Fruit fly (Drosophila melanogaster) whole organism, prepupa: ENCODE data around the gene Drs.

ENCODE experiments used
- Blimp-1 ChIP-seq: fragments of 200-800 bp; sonication (Bioruptor generic); optimal IDR thresholded peaks from 3 replicates; lab custom pipeline; 2017; ENCODE audit warnings: missing biosample characterization, missing genetic modification characterization, mild to moderate bottlenecking, moderate library complexity, missing genetic modification reagents
- CG10669 ChIP-seq: fragments of 200-800 bp; sonication (Bioruptor generic); optimal IDR thresholded peaks from 3 replicates; lab custom pipeline; 2018; ENCODE audit warnings: missing biosample characterization, mild to moderate bottlenecking, missing genetic modification characterization, moderate library complexity
- CG11294 ChIP-seq: fragments of 200-800 bp; sonication (Bioruptor generic); IDR thresholded peaks from 2 replicates; pipeline ENCODE4 v1.3.6; 2022; ENCODE audit warnings: missing biosample characterization, missing genetic modification characterization
- CG11762 ChIP-seq: fragments of 200-800 bp; sonication (Bioruptor generic); optimal IDR thresholded peaks from 3 replicates; lab custom pipeline; 2016; ENCODE audit warnings: missing biosample characterization, missing genetic modification characterization; ENCODE audit not compliant: insufficient read depth
- CG11902 ChIP-seq: fragments of 200-800 bp; sonication (Bioruptor generic); optimal IDR thresholded peaks from 3 replicates; lab custom pipeline; 2016; ENCODE audit warnings: missing biosample characterization, missing genetic modification characterization
- CG15336 ChIP-seq: fragments of 200-800 bp; sonication (Bioruptor generic); IDR thresholded peaks from 2 replicates; pipeline ENCODE4 v1.3.6; 2022; ENCODE audit warnings: missing biosample characterization, missing genetic modification characterization
- CG1621 ChIP-seq: fragments of 200-800 bp; sonication (Bioruptor generic); optimal IDR thresholded peaks from 3 replicates; lab custom pipeline; 2018; ENCODE audit warnings: missing biosample characterization, mild to moderate bottlenecking, missing genetic modification characterization
- CG31627 ChIP-seq: fragments of 200-800 bp; sonication (Bioruptor generic); optimal IDR thresholded peaks from 3 replicates; lab custom pipeline; 2016; ENCODE audit warnings: missing biosample characterization, missing genetic modification characterization
- CG32006 ChIP-seq: fragments of 200-800 bp; sonication (Bioruptor generic); optimal IDR thresholded peaks from 3 replicates; lab custom pipeline; 2017; ENCODE audit warnings: missing biosample characterization, mild to moderate bottlenecking, missing genetic modification characterization
- CG34406 ChIP-seq: fragments of 200-800 bp; sonication (Bioruptor generic); optimal IDR thresholded peaks from 3 replicates; lab custom pipeline; 2016; ENCODE audit warnings: missing biosample characterization, missing genetic modification characterization
- CG3919 ChIP-seq: fragments of 200-800 bp; sonication (Bioruptor generic); optimal IDR thresholded peaks from 3 replicates; lab custom pipeline; 2016; ENCODE audit warnings: missing biosample characterization, missing genetic modification characterization
- CG4318 ChIP-seq: fragments of 200-800 bp; sonication (Bioruptor generic); optimal IDR thresholded peaks from 3 replicates; lab custom pipeline; 2017; ENCODE audit warnings: missing biosample characterization, mild to moderate bottlenecking, missing genetic modification characterization
- CG6163 ChIP-seq: fragments of 200-800 bp; sonication (Bioruptor generic); IDR thresholded peaks from 3 replicates; pipeline ENCODE4 v1.3.6; 2022; ENCODE audit warnings: missing biosample characterization, missing genetic modification characterization
- CG6276 ChIP-seq: fragments of 200-800 bp; sonication (Bioruptor generic); optimal IDR thresholded peaks from 2 replicates; lab custom pipeline; 2017; ENCODE audit warnings: missing biosample characterization, mild to moderate bottlenecking, missing genetic modification characterization
- CG6792 ChIP-seq: fragments of 200-800 bp; sonication (Bioruptor generic); optimal IDR thresholded peaks from 3 replicates; lab custom pipeline; 2016; ENCODE audit warnings: missing biosample characterization, missing genetic modification characterization
- CG6808 ChIP-seq: fragments of 200-800 bp; sonication (Bioruptor generic); optimal IDR thresholded peaks from 3 replicates; lab custom pipeline; 2017; ENCODE audit warnings: missing biosample characterization, missing genetic modification characterization, mild to moderate bottlenecking, moderate library complexity, missing genetic modification reagents
- CG6854 ChIP-seq: fragments of 200-800 bp; sonication (Bioruptor generic); optimal IDR thresholded peaks from 2 replicates; lab custom pipeline; 2017; ENCODE audit warnings: missing biosample characterization, mild to moderate bottlenecking, missing genetic modification characterization
- CG7368 ChIP-seq: fragments of 200-800 bp; sonication (Bioruptor generic); optimal IDR thresholded peaks from 3 replicates; lab custom pipeline; 2016; ENCODE audit warnings: missing biosample characterization, missing genetic modification characterization
- CG8119 ChIP-seq: fragments of 200-800 bp; sonication (Bioruptor generic); IDR thresholded peaks from 3 replicates; pipeline ENCODE4 v1.3.6; 2022; ENCODE audit warnings: missing biosample characterization, missing genetic modification characterization
- CG8319 ChIP-seq: fragments of 200-800 bp; sonication (Bioruptor generic); optimal IDR thresholded peaks from 3 replicates; lab custom pipeline; 2016; ENCODE audit warnings: missing biosample characterization, missing genetic modification characterization
- CG8632 ChIP-seq: fragments of 200-800 bp; sonication (Bioruptor generic); optimal IDR thresholded peaks from 3 replicates; lab custom pipeline; 2016; ENCODE audit warnings: missing biosample characterization, missing genetic modification characterization
- CG9139 ChIP-seq: fragments of 200-800 bp; sonication (Bioruptor generic); optimal IDR thresholded peaks from 3 replicates; lab custom pipeline; 2017; ENCODE audit warnings: missing biosample characterization, mild to moderate bottlenecking, missing genetic modification characterization
- Eip75B ChIP-seq: fragments of 200-800 bp; sonication (Bioruptor generic); optimal IDR thresholded peaks from 3 replicates; lab custom pipeline; 2016; ENCODE audit warnings: missing biosample characterization, missing genetic modification characterization
- Eip93F ChIP-seq: fragments of 200-800 bp; sonication (Bioruptor generic); optimal IDR thresholded peaks from 2 replicates; lab custom pipeline; 2016; ENCODE audit warnings: missing biosample characterization, mild to moderate bottlenecking, missing genetic modification characterization
- Ets21C ChIP-seq: fragments of 200-800 bp; sonication (Bioruptor generic); optimal IDR thresholded peaks from 3 replicates; lab custom pipeline; 2016; ENCODE audit warnings: missing biosample characterization, missing genetic modification characterization
- Ets96B ChIP-seq: fragments of 200-800 bp; optimal IDR thresholded peaks from 2 replicates; lab custom pipeline; 2019; ENCODE audit warnings: missing biosample characterization, mild to moderate bottlenecking, missing genetic modification characterization, moderate library complexity
- Gug ChIP-seq: fragments of 200-800 bp; sonication (Bioruptor generic); IDR thresholded peaks from 2 replicates; pipeline ENCODE4 v1.3.6; 2022; ENCODE audit warnings: missing biosample characterization, missing genetic modification characterization
- Hr38 ChIP-seq: sonication (Bioruptor generic); optimal IDR thresholded peaks from 2 replicates; lab custom pipeline; 2016; ENCODE audit warnings: missing biosample characterization, missing genetic modification characterization
- Hr39 ChIP-seq: fragments of 200-800 bp; sonication (Bioruptor generic); optimal IDR thresholded peaks from 2 replicates; lab custom pipeline; 2016; ENCODE audit warnings: missing biosample characterization, missing genetic modification characterization
- Hr4 ChIP-seq: fragments of 200-800 bp; sonication (Bioruptor generic); optimal IDR thresholded peaks from 3 replicates; lab custom pipeline; 2016; ENCODE audit warnings: missing biosample characterization, missing genetic modification characterization
- Lpt ChIP-seq: fragments of 200-800 bp; sonication (Bioruptor generic); optimal IDR thresholded peaks from 3 replicates; lab custom pipeline; 2016; ENCODE audit warnings: missing biosample characterization, missing genetic modification characterization
- OdsH ChIP-seq: fragments of 200-800 bp; sonication (Bioruptor generic); optimal IDR thresholded peaks from 3 replicates; lab custom pipeline; 2016; ENCODE audit warnings: missing biosample characterization, missing genetic modification characterization
- Smox ChIP-seq: fragments of 200-800 bp; sonication (Bioruptor generic); optimal IDR thresholded peaks from 3 replicates; lab custom pipeline; 2016; ENCODE audit warnings: missing biosample characterization, missing genetic modification characterization
- Sox102F ChIP-seq: fragments of 200-800 bp; sonication (Bioruptor generic); optimal IDR thresholded peaks from 2 replicates; lab custom pipeline; 2016; ENCODE audit warnings: missing biosample characterization, mild to moderate bottlenecking, missing genetic modification characterization
- Sox14 ChIP-seq: fragments of 200-800 bp; sonication (Bioruptor generic); optimal IDR thresholded peaks from 3 replicates; lab custom pipeline; 2016; ENCODE audit warnings: missing biosample characterization, missing genetic modification characterization
- achi ChIP-seq: fragments of 200-800 bp; sonication (Bioruptor generic); optimal IDR thresholded peaks from 3 replicates; lab custom pipeline; 2016; ENCODE audit warnings: missing biosample characterization, missing genetic modification characterization
- acj6 ChIP-seq: fragments of 200-800 bp; sonication (Bioruptor generic); optimal IDR thresholded peaks from 3 replicates; lab custom pipeline; 2016; ENCODE audit warnings: missing biosample characterization, missing genetic modification characterization
- cyc ChIP-seq: fragments of 200-800 bp; sonication (Bioruptor generic); optimal IDR thresholded peaks from 3 replicates; lab custom pipeline; 2016; ENCODE audit warnings: missing biosample characterization, missing genetic modification characterization
- dac ChIP-seq: fragments of 200-800 bp; sonication (Bioruptor generic); optimal IDR thresholded peaks from 2 replicates; lab custom pipeline; 2017; ENCODE audit warnings: missing biosample characterization, mild to moderate bottlenecking, missing genetic modification characterization
- dsx ChIP-seq: fragments of 200-800 bp; optimal IDR thresholded peaks from 3 replicates; lab custom pipeline; 2019; ENCODE audit warnings: missing biosample characterization, mild to moderate bottlenecking, missing genetic modification characterization, moderate library complexity; ENCODE audit not compliant: poor library complexity, severe bottlenecking
- eg ChIP-seq: fragments of 200-800 bp; sonication (Bioruptor generic); IDR thresholded peaks from 3 replicates; pipeline ENCODE4 v1.3.6; 2022; ENCODE audit warnings: missing biosample characterization, missing genetic modification characterization
- esn ChIP-seq: fragments of 200-800 bp; sonication (Bioruptor generic); optimal IDR thresholded peaks from 2 replicates; lab custom pipeline; 2016; ENCODE audit warnings: missing biosample characterization, mild to moderate bottlenecking, missing genetic modification characterization, moderate library complexity
- fd59A ChIP-seq: fragments of 200-800 bp; sonication (Bioruptor generic); optimal IDR thresholded peaks from 2 replicates; lab custom pipeline; 2017; ENCODE audit warnings: missing biosample characterization, mild to moderate bottlenecking, missing genetic modification characterization, missing genetic modification reagents
- fd85E ChIP-seq: fragments of 200-800 bp; sonication (Bioruptor generic); optimal IDR thresholded peaks from 3 replicates; lab custom pipeline; 2016; ENCODE audit warnings: missing biosample characterization, missing genetic modification characterization
- lz ChIP-seq: fragments of 200-800 bp; sonication (Bioruptor generic); optimal IDR thresholded peaks from 3 replicates; lab custom pipeline; 2016; ENCODE audit warnings: missing biosample characterization, missing genetic modification characterization
- net ChIP-seq: fragments of 200-800 bp; sonication (Bioruptor generic); optimal IDR thresholded peaks from 3 replicates; lab custom pipeline; 2016; ENCODE audit warnings: missing biosample characterization, missing genetic modification characterization
- pdm3 ChIP-seq: fragments of 200-800 bp; sonication (Bioruptor generic); optimal IDR thresholded peaks from 3 replicates; lab custom pipeline; 2016; ENCODE audit warnings: missing biosample characterization, missing genetic modification characterization
- spab ChIP-seq: fragments of 200-800 bp; sonication (Bioruptor generic); optimal IDR thresholded peaks from 2 replicates; lab custom pipeline; 2017; ENCODE audit warnings: missing biosample characterization, mild to moderate bottlenecking, missing genetic modification characterization, missing genetic modification reagents
- ss ChIP-seq, 2 experiments: fragments of 200-800 bp; sonication (Bioruptor generic); optimal IDR thresholded peaks; 2 replicates in 1 of 2; 3 replicates in 1 of 2; lab custom pipeline; 2017 to 2018; ENCODE audit warnings: mild to moderate bottlenecking in 2 of 2, missing biosample characterization in 2 of 2, missing genetic modification characterization in 2 of 2, moderate library complexity in 1 of 2
- svp ChIP-seq: fragments of 200-800 bp; sonication (Bioruptor generic); peaks from one replicate; lab custom pipeline; 2016; ENCODE audit warnings: missing biosample characterization, missing genetic modification characterization
- vri ChIP-seq: fragments of 200-800 bp; sonication (Bioruptor generic); optimal IDR thresholded peaks from 3 replicates; lab custom pipeline; 2016; ENCODE audit warnings: missing biosample characterization, mild to moderate bottlenecking, missing genetic modification characterization

Drs gene

DNA sequence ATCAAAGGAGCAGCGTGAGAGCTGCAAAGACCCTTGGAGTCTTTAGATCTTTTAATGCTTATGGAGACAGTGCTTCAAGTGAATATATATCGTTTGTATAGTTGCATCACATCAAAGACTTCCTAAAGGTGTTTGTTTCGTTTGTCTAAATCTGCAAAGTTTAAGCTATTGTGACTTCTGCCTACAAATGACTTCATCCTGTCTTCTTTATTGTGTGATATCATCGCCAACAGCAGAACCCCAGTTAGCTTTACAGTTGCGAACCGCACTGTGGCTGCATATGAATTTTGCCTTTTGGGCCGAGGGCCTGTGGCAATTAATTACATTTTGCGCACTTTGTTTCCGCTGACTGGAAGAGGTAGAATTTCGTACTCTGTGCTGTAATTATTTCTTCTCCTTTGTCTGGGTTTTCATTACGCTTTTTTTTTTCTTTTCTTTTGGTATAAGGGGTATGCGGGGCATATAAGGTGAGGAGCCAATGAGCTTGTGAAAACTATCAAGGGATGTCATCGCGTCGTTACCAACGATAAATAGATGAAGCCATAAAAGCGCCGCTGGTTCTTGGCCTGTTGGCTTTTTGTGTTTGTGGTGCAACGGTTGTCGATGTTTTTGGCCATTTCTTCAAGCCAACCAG, 26.9 kb upstream of the Drs start:
- TF ChIP-seq CG11762: peak; percentile 53
- peak; percentile 62 for TF ChIP-seq CG10669 (GFP tag; lab: Kevin White, UChicago)
- peak; percentile 73 for TF ChIP-seq acj6 (GFP tag; lab: Kevin White, UChicago)
- peak; percentile 35 for TF ChIP-seq CG11902 (GFP tag; lab: Kevin White, UChicago)
- TF ChIP-seq Ets21C (GFP tag; lab: Kevin White, UChicago): peak; percentile 72
- peak; percentile 86 for TF ChIP-seq Sox102F
- no peak for TF ChIP-seq eg
- TF ChIP-seq CG31627 (GFP tag; lab: Kevin White, UChicago): peak; percentile 85
- TF ChIP-seq CG7368: peak; percentile 36
- peak; percentile 24 for TF ChIP-seq fd85E (GFP tag; lab: Kevin White, UChicago)
- TF ChIP-seq Gug: peak; percentile 28; the same call in 1 of the 2 replicates
- peak; percentile 82 for TF ChIP-seq Hr39 (GFP tag; lab: Kevin White, UChicago)
- TF ChIP-seq spab (GFP tag; lab: Kevin White, UChicago): peak; percentile 57
- TF ChIP-seq esn (GFP tag; lab: Kevin White, UChicago): peak; percentile 82
- TF ChIP-seq CG4318 (GFP tag; lab: Kevin White, UChicago): no peak
- TF ChIP-seq Smox: peak; percentile 79
- TF ChIP-seq Ets96B: peak; percentile 70
- no peak for TF ChIP-seq CG9139
- peak; percentile 60; the same call in 2 of the 3 replicates for TF ChIP-seq CG6163 (GFP tag; lab: Robert Waterston, UW)
- TF ChIP-seq fd59A (GFP tag; lab: Kevin White, UChicago): peak; percentile 46
- TF ChIP-seq CG8632 (GFP tag; lab: Kevin White, UChicago): peak; percentile 71
- peak; percentile 72 for TF ChIP-seq Eip93F (GFP tag; lab: Kevin White, UChicago)
- peak; percentile 53 for TF ChIP-seq CG6808
- TF ChIP-seq Hr4 (GFP tag; lab: Kevin White, UChicago): peak; percentile 25
- TF ChIP-seq CG32006 (GFP tag; lab: Kevin White, UChicago): peak; percentile 23
- peak; percentile 79 for TF ChIP-seq Eip75B (GFP tag; lab: Kevin White, UChicago)
- peak; percentile 34 to 57 for TF ChIP-seq ss (GFP tag; optimal IDR thresholded peaks at IDR 0.05; lab: Kevin White, UChicago)
- peak; percentile 61 for TF ChIP-seq CG34406
- peak; percentile 79 for TF ChIP-seq vri
- TF ChIP-seq CG11294 (GFP tag; lab: Robert Waterston, UW): no peak
- peak; percentile 57 for TF ChIP-seq OdsH
- peak; percentile 57 for TF ChIP-seq CG15336 (GFP tag; lab: Robert Waterston, UW)
- no peak for TF ChIP-seq Lpt (GFP tag; lab: Kevin White, UChicago)
- peak; percentile 67 for TF ChIP-seq cyc (GFP tag; lab: Kevin White, UChicago)
- TF ChIP-seq net (GFP tag; lab: Kevin White, UChicago): peak; percentile 69
- TF ChIP-seq dsx (GFP tag; lab: Kevin White, UChicago): peak; percentile 84
- peak; percentile 50 for TF ChIP-seq achi (GFP tag; lab: Kevin White, UChicago)
- peak; percentile 52 for TF ChIP-seq CG3919 (GFP tag; lab: Kevin White, UChicago)
- peak; percentile 77 for TF ChIP-seq CG6792 (GFP tag; lab: Kevin White, UChicago)
- TF ChIP-seq Sox14 (GFP tag; lab: Kevin White, UChicago): peak; percentile 77
- peak; percentile 89 for TF ChIP-seq svp (GFP tag; lab: Kevin White, UChicago)
- TF ChIP-seq CG1621 (tag; lab: Kevin White, UChicago): peak; percentile 71
- TF ChIP-seq pdm3 (GFP tag; lab: Kevin White, UChicago): peak; percentile 73
- peak; percentile 78 for TF ChIP-seq lz (GFP tag; lab: Kevin White, UChicago)
- peak; percentile 64 for TF ChIP-seq CG6854 (GFP tag; lab: Kevin White, UChicago)
- no peak for TF ChIP-seq Hr38 (GFP tag; lab: Kevin White, UChicago)
- no peak for TF ChIP-seq dac
- TF ChIP-seq CG8319: peak; percentile 15
- no peak for TF ChIP-seq CG6276 (GFP tag; lab: Kevin White, UChicago)
- peak; percentile 23 for TF ChIP-seq Blimp-1 (GFP tag; lab: Kevin White, UChicago)
- TF ChIP-seq CG8119 (GFP tag; lab: Robert Waterston, UW): peak; percentile 44; the same call in 2 of the 3 replicates
